Worm (Caenorhabditis elegans): ENCODE results near the gene srbc-39.

ce11 chrV:660210-660609 is 48.7 kb upstream of the srbc-39 start, which contains the start of gene F31F4.17:
- TF ChIP-seq mab-5 (tag; optimal IDR thresholded peaks at IDR 0.05) (no peak), nhr-12 (tag; optimal IDR thresholded peaks at IDR 0.05) (no peak), ZK546.5 (tag; optimal IDR thresholded peaks at IDR 0.05) (no peak), elt-3 (tag; optimal IDR thresholded peaks at IDR 0.05) (no peak), ceh-82 (tag; optimal IDR thresholded peaks at IDR 0.05) (no peak), nhr-23 (tag; optimal IDR thresholded peaks at IDR 0.05) (no peak), mdl-1 (tag; optimal IDR thresholded peaks at IDR 0.05) (no peak), lin-13 (GFP tag; optimal IDR thresholded peaks at IDR 0.05) (no peak)
